Worm (Caenorhabditis elegans): Measurements from ENCODE around the gene grl-26.

grl-26 gene

DNA sequence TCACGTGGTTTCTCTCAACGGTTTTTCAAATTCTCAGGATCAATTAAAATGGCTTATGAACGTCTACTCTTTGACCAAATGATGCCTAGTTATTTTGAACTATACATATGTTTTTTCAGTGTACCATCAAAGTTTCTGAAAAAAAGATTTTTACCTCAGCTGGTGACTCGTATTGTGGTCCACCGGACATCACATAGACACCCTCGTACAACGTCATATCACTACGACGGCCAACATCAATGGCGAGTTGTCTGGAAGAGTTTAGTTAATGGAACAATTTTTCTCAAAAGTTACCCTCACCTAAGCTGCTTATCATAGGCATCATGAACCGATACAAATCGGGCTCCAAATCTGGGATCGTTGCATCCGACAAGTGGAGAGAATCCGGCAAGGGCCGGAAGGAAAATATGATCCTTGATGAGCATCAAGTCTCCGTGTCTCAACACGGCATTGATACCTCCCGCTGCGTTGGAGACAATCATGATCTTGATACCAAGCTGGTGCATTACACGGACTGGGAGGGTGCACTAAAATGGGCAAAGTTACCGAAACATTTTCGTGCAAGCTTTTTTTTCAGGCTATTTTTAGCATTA lies 29.4 kb downstream of the grl-26 start:
- TF ChIP-seq nhr-25 (tag; optimal IDR thresholded peaks at IDR 0.05) (no peak), ztf-1 (GFP tag; conservative IDR thresholded peaks at IDR 0.05) (0 out of 2 replicates have a peak, but pooled peaks have one; percentile 65)

DNA sequence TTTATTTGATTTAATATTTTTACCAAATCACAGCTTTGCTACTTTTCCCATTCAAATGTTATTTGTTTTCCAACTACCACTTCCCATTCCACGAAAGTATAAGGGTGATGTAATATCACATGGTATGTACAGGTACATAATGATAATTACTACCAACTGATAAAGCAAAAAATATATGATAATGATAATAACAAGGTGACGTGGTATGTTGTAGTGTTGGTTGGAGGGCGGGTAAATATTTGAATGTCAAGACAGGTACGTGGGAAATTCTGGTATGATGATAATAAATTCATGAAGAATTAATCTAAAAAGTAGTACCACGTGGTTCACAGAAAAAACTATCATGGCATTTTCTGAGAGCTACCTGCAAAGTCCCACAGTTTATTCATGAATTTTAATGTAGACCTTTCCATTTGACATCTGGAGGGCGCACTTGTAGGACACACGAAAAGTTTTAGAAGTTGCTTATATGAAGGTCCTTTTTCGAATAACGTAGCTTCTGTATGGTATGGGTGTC lies 30.7 kb downstream of the grl-26 start:
- TF ChIP-seq skn-1 (tag; optimal IDR thresholded peaks at IDR 0.05) = peak; percentile 87
- no peak for TF ChIP-seq lin-13 (GFP tag; optimal IDR thresholded peaks at IDR 0.05)
- peak; percentile 3 for TF ChIP-seq nhr-21 (tag; optimal IDR thresholded peaks at IDR 0.05)
- peak; percentile 47 for TF ChIP-seq Y55F3AM.14 (GFP tag; optimal IDR thresholded peaks at IDR 0.05)
- TF ChIP-seq nhr-6 (tag; optimal IDR thresholded peaks at IDR 0.05) = no peak
- no peak for TF ChIP-seq unc-62 (GFP tag; optimal IDR thresholded peaks at IDR 0.05)
- TF ChIP-seq peb-1 (tag; optimal IDR thresholded peaks at IDR 0.05) = no peak
- no peak for TF ChIP-seq nhr-77 (tag; optimal IDR thresholded peaks at IDR 0.05)
- no peak for TF ChIP-seq dmd-4 (tag; optimal IDR thresholded peaks at IDR 0.05)
- TF ChIP-seq aly-2 (tag; optimal IDR thresholded peaks at IDR 0.05) = no peak
- no peak for TF ChIP-seq nhr-23 (tag; optimal IDR thresholded peaks at IDR 0.05)
- TF ChIP-seq F13H6.1 (tag; optimal IDR thresholded peaks at IDR 0.05) = peak; percentile 6
- TF ChIP-seq alr-1 (tag; optimal IDR thresholded peaks at IDR 0.05) = no peak
- TF ChIP-seq sma-3 (GFP tag; optimal IDR thresholded peaks at IDR 0.05) = peak; percentile 56
- TF ChIP-seq nhr-237 (tag; optimal IDR thresholded peaks at IDR 0.05) = no peak
- no peak for TF ChIP-seq unc-55 (GFP tag; optimal IDR thresholded peaks at IDR 0.05)
- no peak for TF ChIP-seq ztf-4 (tag; optimal IDR thresholded peaks at IDR 0.05)
- no peak for TF ChIP-seq snpc-4 (tag; optimal IDR thresholded peaks at IDR 0.05)
- no peak for TF ChIP-seq lin-39 (tag; optimal IDR thresholded peaks at IDR 0.05)
- no peak for TF ChIP-seq elt-1 (tag; optimal IDR thresholded peaks at IDR 0.05)
- peak; percentile 50 for TF ChIP-seq sma-9 (GFP tag; optimal IDR thresholded peaks at IDR 0.05)
- no peak for TF ChIP-seq sma-9 (tag; optimal IDR thresholded peaks at IDR 0.05)
- no peak for TF ChIP-seq mdl-1 (tag; optimal IDR thresholded peaks at IDR 0.05)
- TF ChIP-seq fos-1 (tag; optimal IDR thresholded peaks at IDR 0.05) = peak; percentile 80
- no peak for TF ChIP-seq nhr-129 (tag; optimal IDR thresholded peaks at IDR 0.05)
- peak in 1 of 2 experiments; percentile 43 for TF ChIP-seq lsy-2 (tag; optimal IDR thresholded peaks at IDR 0.05)
- no peak for TF ChIP-seq ceh-82 (tag; optimal IDR thresholded peaks at IDR 0.05)
- peak; percentile 18 for TF ChIP-seq blmp-1 (tag; optimal IDR thresholded peaks at IDR 0.05; ENCODE audit: insufficient read depth)
- TF ChIP-seq nhr-25 (tag; optimal IDR thresholded peaks at IDR 0.05) = no peak
- TF ChIP-seq nhr-11 (tag; optimal IDR thresholded peaks at IDR 0.05) = no peak
- peak; percentile 90 for TF ChIP-seq crh-2 (tag; optimal IDR thresholded peaks at IDR 0.05)
- TF ChIP-seq lin-11 (tag; optimal IDR thresholded peaks at IDR 0.05) = no peak
- no peak for TF ChIP-seq ztf-11 (tag; optimal IDR thresholded peaks at IDR 0.05)
- no peak for TF ChIP-seq mbf-1 (tag; optimal IDR thresholded peaks at IDR 0.05)
- TF ChIP-seq ZK546.5 (tag; optimal IDR thresholded peaks at IDR 0.05) = no peak
- no peak for TF ChIP-seq unc-39 (tag; optimal IDR thresholded peaks at IDR 0.05)
- TF ChIP-seq gmeb-1 (tag; optimal IDR thresholded peaks at IDR 0.05) = peak; percentile 67
- TF ChIP-seq ztf-1 (GFP tag; conservative IDR thresholded peaks at IDR 0.05) = no peak
- no peak for TF ChIP-seq mab-5 (tag; optimal IDR thresholded peaks at IDR 0.05)
- TF ChIP-seq elt-3 (tag; optimal IDR thresholded peaks at IDR 0.05) = no peak
- TF ChIP-seq ama-1 (optimal IDR thresholded peaks at IDR 0.05) = peak; percentile 13
- no peak for TF ChIP-seq nhr-10 (tag; optimal IDR thresholded peaks at IDR 0.05)
- TF ChIP-seq ceh-16 (tag; optimal IDR thresholded peaks at IDR 0.05) = no peak
- TF ChIP-seq sem-4 (tag; optimal IDR thresholded peaks at IDR 0.05) = no peak
- no peak for TF ChIP-seq C34F6.9 (tag; optimal IDR thresholded peaks at IDR 0.05)
- TF ChIP-seq egl-27 (tag; optimal IDR thresholded peaks at IDR 0.05) = no peak

Measured in whole organism, L2 larva.